Fruit fly (Drosophila melanogaster) whole organism, larva: ENCODE results near the gene CG5171.
A peak's percentile ranks its signal among the peaks of the same experiment; 100 is the strongest.

Experiments used
- noc ChIP-seq: fragments of 200-800 bp; sonication (Bioruptor generic); optimal IDR thresholded peaks from 3 replicates; lab custom pipeline; 2019; ENCODE audit warnings: missing biosample characterization, mild to moderate bottlenecking, missing genetic modification characterization, moderate library complexity

Gene CG5171

dm6 chr2L:7409602-7410001 lies 8.5 kb downstream of the CG5171 start, which contains the start of gene CG5181:
CG5181 (minus strand) TSS chr2L:7409809.
- TF ChIP-seq noc (tag; lab: Kevin White, UChicago) = no peak

dm6 chr2L:7410609-7411008 lies 9.5 kb downstream of the CG5171 start, which contains the start of gene CG15818:
CG15818 (plus strand) TSS chr2L:7410909.
- TF ChIP-seq noc (tag; lab: Kevin White, UChicago) = no peak

- peak; percentile 63 for TF ChIP-seq noc (tag; lab: Kevin White, UChicago)
These were observed 10.9 kb downstream of the CG5171 start, which contains the start of gene chm for dm6 chr2L:7411947-7412621. chm (plus strand) TSS chr2L:7412417.

dm6 chr2L:7418148-7418988 lies 17.2 kb downstream of the CG5171 start:
- no peak for TF ChIP-seq noc (tag; lab: Kevin White, UChicago)

dm6 chr2L:7419408-7420304 lies 18.5 kb downstream of the CG5171 start:
- TF ChIP-seq noc (tag; lab: Kevin White, UChicago) = peak; percentile 32

dm6 chr2L:7420305-7421287 lies 19.5 kb downstream of the CG5171 start:
- peak; percentile 32 for TF ChIP-seq noc (tag; lab: Kevin White, UChicago)

- no peak for TF ChIP-seq noc (tag; lab: Kevin White, UChicago)
These were observed 21.5 kb downstream of the CG5171 start for dm6 chr2L:7422429-7423283.

- peak; percentile 79 for TF ChIP-seq noc (tag; lab: Kevin White, UChicago)
These were observed 22.3 kb downstream of the CG5171 start for dm6 chr2L:7423333-7423895.

dm6 chr2L:7424282-7424905 lies 23.3 kb downstream of the CG5171 start:
- TF ChIP-seq noc (tag; lab: Kevin White, UChicago) = no peak

- TF ChIP-seq noc (tag; lab: Kevin White, UChicago) = peak; percentile 87
These were observed 24.0 kb downstream of the CG5171 start for dm6 chr2L:7424907-7425689.

- no peak for TF ChIP-seq noc (tag; lab: Kevin White, UChicago)
These were observed 24.5 kb downstream of the CG5171 start for dm6 chr2L:7425690-7426056.
